Fruit fly (Drosophila melanogaster) whole organism, embryonic: ENCODE measurements around the gene CG10725.

Experiments used
- Bgb ChIP-seq: fragments of 200-800 bp; sonication (Bioruptor generic); IDR thresholded peaks from 2 replicates; pipeline ENCODE4 v1.3.6; 2022; ENCODE audit warnings: missing biosample characterization, missing genetic modification characterization; ENCODE audit not compliant: partially characterized antibody
- CG31388 ChIP-seq: fragments of 200-800 bp; sonication (Bioruptor generic); optimal IDR thresholded peaks from 2 replicates; lab custom pipeline; 2016; ENCODE audit warnings: missing biosample characterization, missing genetic modification characterization
- CG34376 ChIP-seq: fragments of 200-800 bp; sonication (Bioruptor generic); optimal IDR thresholded peaks from 2 replicates; lab custom pipeline; 2018; ENCODE audit warnings: missing biosample characterization, mild to moderate bottlenecking, missing genetic modification characterization
- ssp ChIP-seq: fragments of 200-800 bp; sonication (Bioruptor generic); IDR thresholded peaks from 2 replicates; pipeline ENCODE4 v1.3.6; 2022; ENCODE audit warnings: missing biosample characterization, missing genetic modification characterization

DNA sequence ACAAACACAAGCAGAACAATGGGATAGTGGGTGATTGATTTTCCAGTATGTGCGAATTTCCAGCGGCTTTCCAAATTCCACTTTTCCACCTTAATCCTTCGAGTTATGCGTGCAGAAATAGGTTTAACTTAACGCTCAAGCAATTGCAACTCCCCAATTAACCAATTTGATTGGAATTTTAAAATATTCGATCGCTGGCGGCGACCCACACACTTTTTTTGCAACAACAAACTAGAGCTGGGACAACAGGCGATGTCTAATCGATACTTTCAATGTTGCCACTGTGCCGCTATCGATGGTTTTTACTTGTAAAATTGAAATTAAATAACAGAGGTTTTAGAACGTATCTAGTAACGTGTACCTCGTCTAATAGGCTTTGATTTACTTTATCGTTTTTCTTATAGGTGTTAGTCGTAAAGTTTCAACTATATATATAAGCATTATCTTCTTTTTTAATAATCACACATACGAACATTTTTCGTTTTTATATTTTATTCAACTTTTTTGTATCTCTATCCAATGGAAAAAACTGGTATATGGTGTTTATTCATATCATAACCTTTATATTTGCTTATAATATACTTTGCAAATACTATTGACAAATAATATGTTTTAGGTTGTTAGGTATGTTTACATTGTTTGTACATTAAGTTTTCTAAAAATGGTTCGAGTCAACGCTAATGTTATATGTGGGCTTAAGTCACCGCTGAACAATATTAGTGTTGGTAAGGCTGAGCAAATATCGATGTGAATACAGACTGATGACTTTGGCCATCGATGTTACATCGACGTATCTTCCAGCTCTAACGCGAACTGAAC is 48.5 kb downstream of the CG10725 start, which contains the start of the genes Abp1 and Tgi:
- TF ChIP-seq CG34376 (GFP tag; lab: Kevin White, UChicago) = no peak
- TF ChIP-seq CG31388 (GFP tag; lab: Kevin White, UChicago) = no peak
- TF ChIP-seq ssp (GFP tag; lab: Robert Waterston, UW) = peak; percentile 27; the same call in 1 of the 2 replicates
- peak; percentile 93 for TF ChIP-seq Bgb (GFP tag; lab: Robert Waterston, UW)
